Fruit fly (Drosophila melanogaster) whole organism, embryonic: ENCODE data around the gene Srrm234.

Experiments used
- Adf1 ChIP-seq: fragments of 200-800 bp; sonication (Bioruptor generic); IDR thresholded peaks from 2 replicates; pipeline ENCODE4 v1.3.6; 2022; ENCODE audit warnings: missing biosample characterization, missing genetic modification characterization
- Aef1 ChIP-seq: fragments of 200-800 bp; sonication (Bioruptor generic); IDR thresholded peaks from 3 replicates; pipeline ENCODE4 v1.3.6; 2022; ENCODE audit warnings: missing biosample characterization, missing genetic modification characterization
- Blimp-1 ChIP-seq: fragments of 200-800 bp; sonication (Bioruptor generic); optimal IDR thresholded peaks from 3 replicates; lab custom pipeline; 2018; ENCODE audit warnings: missing biosample characterization, missing genetic modification characterization, mild to moderate bottlenecking, moderate library complexity, missing genetic modification reagents
- CG10543 ChIP-seq: fragments of 200-800 bp; sonication (Bioruptor generic); optimal IDR thresholded peaks from 3 replicates; lab custom pipeline; 2017; ENCODE audit warnings: missing biosample characterization, mild to moderate bottlenecking, missing genetic modification characterization, moderate library complexity
- CG13624 ChIP-seq: fragments of 200-800 bp; sonication (Bioruptor generic); optimal IDR thresholded peaks from 2 replicates; lab custom pipeline; 2016; ENCODE audit warnings: missing biosample characterization, missing genetic modification characterization
- CG16815 ChIP-seq: fragments of 200-800 bp; sonication (Bioruptor generic); optimal IDR thresholded peaks from 3 replicates; lab custom pipeline; 2017; ENCODE audit warnings: missing biosample characterization, mild to moderate bottlenecking, missing genetic modification characterization
- CG18476 ChIP-seq: fragments of 200-800 bp; sonication (Bioruptor generic); optimal IDR thresholded peaks from 2 replicates; lab custom pipeline; 2016; ENCODE audit warnings: missing biosample characterization, mild to moderate bottlenecking, missing genetic modification characterization
- CG30020 ChIP-seq: fragments of 200-800 bp; optimal IDR thresholded peaks from 2 replicates; lab custom pipeline; 2019; ENCODE audit warnings: missing biosample characterization, mild to moderate bottlenecking, missing genetic modification characterization, moderate library complexity
- CG33213 ChIP-seq: fragments of 200-800 bp; sonication (Bioruptor generic); optimal IDR thresholded peaks from 3 replicates; lab custom pipeline; 2016; ENCODE audit warnings: missing biosample characterization, missing genetic modification characterization
- CG3838 ChIP-seq: fragments of 200-800 bp; sonication (Bioruptor generic); optimal IDR thresholded peaks from 3 replicates; lab custom pipeline; 2016; ENCODE audit warnings: missing biosample characterization, missing genetic modification characterization
- CG6813 ChIP-seq: fragments of 200-800 bp; sonication (Bioruptor generic); optimal IDR thresholded peaks from 2 replicates; lab custom pipeline; 2017; ENCODE audit warnings: missing biosample characterization, missing genetic modification characterization, mild to moderate bottlenecking, moderate library complexity, missing genetic modification reagents
- CG6854 ChIP-seq: fragments of 200-800 bp; sonication (Bioruptor generic); optimal IDR thresholded peaks from 3 replicates; lab custom pipeline; 2017; ENCODE audit warnings: missing biosample characterization, mild to moderate bottlenecking, missing genetic modification characterization
- CG7556 ChIP-seq: fragments of 200-800 bp; sonication (Bioruptor generic); optimal IDR thresholded peaks from 2 replicates; lab custom pipeline; 2017; ENCODE audit warnings: missing biosample characterization, mild to moderate bottlenecking, missing genetic modification characterization
- CG8290 ChIP-seq, 3 experiments: fragments of 200-800 bp; sonication (Bioruptor generic); optimal IDR thresholded peaks; 2 replicates each; lab custom pipeline; 2016 to 2019; ENCODE audit warnings: missing biosample characterization in 3 of 3, missing genetic modification characterization in 3 of 3, mild to moderate bottlenecking in 2 of 3, moderate library complexity in 1 of 3
- Dip2 ChIP-seq: fragments of 200-800 bp; sonication (Bioruptor generic); IDR thresholded peaks from 2 replicates; pipeline ENCODE4 v1.3.6; 2022; ENCODE audit warnings: missing biosample characterization, missing genetic modification characterization
- Dip3 ChIP-seq: fragments of 200-800 bp; sonication (Bioruptor generic); optimal IDR thresholded peaks from 3 replicates; lab custom pipeline; 2016; ENCODE audit warnings: missing biosample characterization, missing genetic modification characterization
- Fer1 ChIP-seq: fragments of 200-800 bp; sonication (Bioruptor generic); optimal IDR thresholded peaks from 2 replicates; lab custom pipeline; 2017; ENCODE audit warnings: missing biosample characterization, mild to moderate bottlenecking, missing genetic modification characterization
- Hey ChIP-seq: fragments of 200-800 bp; sonication (Bioruptor generic); optimal IDR thresholded peaks from 3 replicates; lab custom pipeline; 2018; ENCODE audit warnings: missing biosample characterization, mild to moderate bottlenecking, missing genetic modification characterization
- Hmr ChIP-seq: fragments of 200-800 bp; sonication (Bioruptor generic); optimal IDR thresholded peaks from 3 replicates; lab custom pipeline; 2017; ENCODE audit warnings: mild to moderate bottlenecking, missing biosample characterization, missing genetic modification reagents, missing genetic modification characterization
- Myb ChIP-seq: fragments of 200-800 bp; sonication (Bioruptor generic); optimal IDR thresholded peaks from 2 replicates; lab custom pipeline; 2016; ENCODE audit warnings: missing biosample characterization, missing genetic modification characterization
- NK7.1 ChIP-seq: fragments of 200-800 bp; sonication (Bioruptor generic); optimal IDR thresholded peaks from 3 replicates; lab custom pipeline; 2016; ENCODE audit warnings: missing biosample characterization, missing genetic modification characterization
- PHDP ChIP-seq: fragments of 200-800 bp; sonication (Bioruptor generic); optimal IDR thresholded peaks from 3 replicates; lab custom pipeline; 2018; ENCODE audit warnings: missing biosample characterization, mild to moderate bottlenecking, missing genetic modification characterization, moderate library complexity
- Pdp1 ChIP-seq, 2 experiments: fragments of 200-800 bp; sonication (Bioruptor generic); optimal IDR thresholded peaks; 3 replicates each; lab custom pipeline; 2016; ENCODE audit warnings: missing biosample characterization in 2 of 2, missing genetic modification characterization in 2 of 2, mild to moderate bottlenecking in 1 of 2, moderate library complexity in 1 of 2
- Poxn ChIP-seq: fragments of 200-800 bp; sonication (Bioruptor generic); IDR thresholded peaks from 2 replicates; pipeline ENCODE4 v1.3.6; 2022; ENCODE audit warnings: missing biosample characterization, missing genetic modification characterization
- Sry-β ChIP-seq: fragments of 200-800 bp; sonication (Bioruptor generic); optimal IDR thresholded peaks from 2 replicates; lab custom pipeline; 2018; ENCODE audit warnings: missing biosample characterization, mild to moderate bottlenecking, missing genetic modification characterization, moderate library complexity
- Stat92E ChIP-seq, 3 experiments: fragments of >200 bp in 2 of 3; fragments of 200-800 bp in 1 of 3; sonication (Bioruptor generic) in 1 of 3; optimal IDR thresholded peaks; 2 replicates each; lab custom pipeline; 2017 to 2019; ENCODE audit warnings: missing biosample characterization in 3 of 3, missing genetic modification characterization in 3 of 3, mild to moderate bottlenecking in 1 of 3, moderate library complexity in 1 of 3
- Taf1 ChIP-seq: fragments of 200-800 bp; sonication (Bioruptor generic); IDR thresholded peaks from 2 replicates; pipeline ENCODE4 v1.3.6; 2022; ENCODE audit warnings: missing biosample characterization, missing genetic modification characterization
- Trl ChIP-seq, 3 experiments: fragments of >200 bp in 2 of 3; fragments of 200-800 bp in 1 of 3; sonication (Bioruptor generic) in 1 of 3; optimal IDR thresholded peaks; 2 replicates in 1 of 3; 3 replicates in 2 of 3; lab custom pipeline; 2016 to 2017; ENCODE audit warnings: missing biosample characterization in 1 of 3, missing genetic modification characterization in 1 of 3
- amos ChIP-seq: fragments of 200-800 bp; sonication (Bioruptor generic); IDR thresholded peaks from 2 replicates; pipeline ENCODE4 v1.3.6; 2022; ENCODE audit warnings: missing biosample characterization, missing genetic modification characterization; ENCODE audit not compliant: partially characterized antibody
- bowl ChIP-seq: fragments of 200-800 bp; sonication (Bioruptor generic); IDR thresholded peaks from 2 replicates; pipeline ENCODE4 v1.3.6; 2022; ENCODE audit warnings: missing biosample characterization, missing genetic modification characterization
- caup ChIP-seq: fragments of 200-800 bp; sonication (Bioruptor generic); optimal IDR thresholded peaks from 3 replicates; lab custom pipeline; 2017; ENCODE audit warnings: missing biosample characterization, mild to moderate bottlenecking, missing genetic modification characterization, moderate library complexity; ENCODE audit not compliant: severe bottlenecking
- cg ChIP-seq: fragments of 200-800 bp; sonication (Bioruptor generic); optimal IDR thresholded peaks from 3 replicates; lab custom pipeline; 2019; ENCODE audit warnings: missing biosample characterization, mild to moderate bottlenecking, missing genetic modification characterization, moderate library complexity
- chinmo ChIP-seq: fragments of 200-800 bp; sonication (Bioruptor generic); IDR thresholded peaks from 4 replicates; pipeline ENCODE4 v1.3.6; 2022; ENCODE audit warnings: missing biosample characterization, missing genetic modification characterization; ENCODE audit not compliant: partially characterized antibody
- dimm ChIP-seq: fragments of 200-800 bp; sonication (Bioruptor generic); IDR thresholded peaks from 2 replicates; pipeline ENCODE4 v1.3.6; 2022; ENCODE audit warnings: missing biosample characterization, missing genetic modification characterization
- disco-r ChIP-seq: fragments of 200-800 bp; sonication (Bioruptor generic); optimal IDR thresholded peaks from 2 replicates; lab custom pipeline; 2016; ENCODE audit warnings: missing biosample characterization, missing genetic modification characterization
- dmrt99B ChIP-seq: fragments of 200-800 bp; sonication (Bioruptor generic); optimal IDR thresholded peaks from 2 replicates; lab custom pipeline; 2018; ENCODE audit warnings: missing biosample characterization, mild to moderate bottlenecking, missing genetic modification characterization, moderate library complexity
- ind ChIP-seq: fragments of 200-800 bp; sonication (Bioruptor generic); optimal IDR thresholded peaks from 3 replicates; lab custom pipeline; 2016; ENCODE audit warnings: missing biosample characterization, missing genetic modification characterization
- jing ChIP-seq: fragments of 200-800 bp; sonication (Bioruptor generic); optimal IDR thresholded peaks from 2 replicates; lab custom pipeline; 2018; ENCODE audit warnings: missing biosample characterization, mild to moderate bottlenecking, missing genetic modification characterization
- kay ChIP-seq: fragments of 200-800 bp; sonication (Bioruptor generic); optimal IDR thresholded peaks from 2 replicates; lab custom pipeline; 2016; ENCODE audit warnings: missing biosample characterization, missing genetic modification characterization
- lab ChIP-seq: fragments of 200-800 bp; sonication (Bioruptor generic); optimal IDR thresholded peaks from 3 replicates; lab custom pipeline; 2017; ENCODE audit warnings: missing biosample characterization, missing genetic modification characterization, mild to moderate bottlenecking, moderate library complexity, missing genetic modification reagents
- maf-S ChIP-seq: fragments of 200-800 bp; sonication (Bioruptor generic); optimal IDR thresholded peaks from 2 replicates; lab custom pipeline; 2016; ENCODE audit warnings: missing biosample characterization, missing genetic modification characterization
- nerfin-2 ChIP-seq: fragments of 200-800 bp; sonication (Bioruptor generic); IDR thresholded peaks from 2 replicates; pipeline ENCODE4 v1.3.6; 2022; ENCODE audit warnings: missing biosample characterization, missing genetic modification characterization; ENCODE audit not compliant: partially characterized antibody
- oc ChIP-seq: fragments of 200-800 bp; sonication (Bioruptor generic); optimal IDR thresholded peaks from 2 replicates; lab custom pipeline; 2018; ENCODE audit warnings: missing biosample characterization, mild to moderate bottlenecking, missing genetic modification characterization, moderate library complexity
- salm ChIP-seq: fragments of 200-800 bp; sonication (Bioruptor generic); optimal IDR thresholded peaks from 2 replicates; lab custom pipeline; 2018; ENCODE audit warnings: missing biosample characterization, mild to moderate bottlenecking, missing genetic modification characterization
- sima ChIP-seq: fragments of 200-800 bp; sonication (Bioruptor generic); optimal IDR thresholded peaks from 2 replicates; lab custom pipeline; 2016; ENCODE audit warnings: missing biosample characterization, missing genetic modification characterization
- yki ChIP-seq: fragments of >200 bp; optimal IDR thresholded peaks from 3 replicates; lab custom pipeline; 2018
- z ChIP-seq: fragments of 200-800 bp; sonication (Bioruptor generic); IDR thresholded peaks from 3 replicates; pipeline ENCODE4 v1.3.6; 2022; ENCODE audit warnings: missing biosample characterization, missing genetic modification characterization
- zen ChIP-seq: fragments of 200-800 bp; sonication (Bioruptor generic); optimal IDR thresholded peaks from 3 replicates; lab custom pipeline; 2018; ENCODE audit warnings: missing biosample characterization, mild to moderate bottlenecking, missing genetic modification characterization, moderate library complexity

Gene Srrm234

DNA sequence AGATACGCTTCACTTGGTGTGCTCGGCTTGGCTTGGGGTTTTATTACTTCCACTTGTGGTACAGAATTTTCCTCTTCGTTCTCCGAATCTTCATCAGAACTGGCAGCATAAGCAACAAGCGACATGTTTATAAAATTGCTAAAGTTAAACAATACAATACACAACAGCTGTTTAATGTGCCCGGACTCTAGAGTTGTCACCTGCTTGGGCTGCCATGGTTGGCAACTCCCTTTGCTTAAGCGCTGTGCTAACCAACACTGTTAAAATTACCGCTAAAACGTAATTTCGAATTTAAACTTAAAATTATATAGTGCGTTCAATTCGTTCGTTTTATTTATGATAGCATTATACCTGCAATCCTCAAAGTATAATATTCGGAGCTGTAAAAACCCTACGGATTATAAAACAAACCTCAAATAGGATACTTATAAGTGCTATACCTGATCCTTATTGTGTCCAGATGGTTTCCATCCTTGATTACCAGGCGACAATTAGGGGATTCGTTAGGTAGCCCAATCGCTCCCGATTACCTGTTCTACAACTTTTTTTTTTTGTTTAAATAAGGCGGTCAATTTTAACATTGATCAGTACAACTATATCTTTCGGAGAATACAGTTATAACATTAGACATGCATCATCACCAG, 17.5 kb downstream of the Srrm234 start, which contains the start of the genes CG17249 and Bro (continued):
- TF ChIP-seq CG16815 (GFP tag; lab: Kevin White, UChicago) (no peak), CG8290 (GFP tag; optimal IDR thresholded peaks at IDR 0.05; lab: Kevin White, UChicago) (no peak), CG8290 (tag; optimal IDR thresholded peaks at IDR 0.05; lab: Kevin White, UChicago) (peak in 1 of 2 experiments; percentile 84), CG10543 (GFP tag; lab: Kevin White, UChicago) (no peak), CG13624 (GFP tag; lab: Kevin White, UChicago) (peak; percentile 97), maf-S (peak; percentile 32), lab (no peak), Stat92E (GFP tag; optimal IDR thresholded peaks at IDR 0.05; lab: Kevin White, UChicago) (no peak), CG30020 (tag; lab: Kevin White, UChicago) (no peak), Dip3 (peak; percentile 45), Aef1 (no peak), sima (GFP tag; lab: Kevin White, UChicago) (no peak), dimm (GFP tag; lab: Robert Waterston, UW) (no peak), disco-r (GFP tag; lab: Kevin White, UChicago) (no peak), salm (tag; lab: Kevin White, UChicago) (no peak), Pdp1 (GFP tag; optimal IDR thresholded peaks at IDR 0.05; lab: Kevin White, UChicago) (peak in 1 of 2 experiments; percentile 62), CG6854 (GFP tag; lab: Kevin White, UChicago) (no peak), CG6813 (no peak), Taf1 (GFP tag; lab: Robert Waterston, UW) (no peak), oc (tag; lab: Kevin White, UChicago) (no peak), dmrt99B (tag; lab: Kevin White, UChicago) (no peak), Adf1 (GFP tag; lab: Robert Waterston, UW) (no peak), NK7.1 (GFP tag; lab: Kevin White, UChicago) (peak; percentile 28), Fer1 (GFP tag; lab: Kevin White, UChicago) (peak; percentile 19), yki (lab: Kevin White, UChicago) (no peak), nerfin-2 (GFP tag; lab: Robert Waterston, UW) (no peak), Poxn (GFP tag; lab: Robert Waterston, UW) (no peak), CG3838 (GFP tag; lab: Kevin White, UChicago) (peak; percentile 53), PHDP (tag; lab: Kevin White, UChicago) (no peak), CG7556 (GFP tag; lab: Kevin White, UChicago) (no peak), Myb (GFP tag; lab: Kevin White, UChicago) (peak; percentile 96), CG18476 (GFP tag; lab: Kevin White, UChicago) (no peak), Dip2 (GFP tag; lab: Robert Waterston, UW) (no peak), bowl (no peak), chinmo (GFP tag; lab: Robert Waterston, UW) (peak; percentile 53; the same call in 1 of the 4 replicates), Blimp-1 (no peak), cg (GFP tag; lab: Kevin White, UChicago) (no peak), Trl (optimal IDR thresholded peaks at IDR 0.05; lab: Kevin White, UChicago) (no peak), Trl (GFP tag; optimal IDR thresholded peaks at IDR 0.05; lab: Kevin White, UChicago) (no peak), jing (GFP tag; lab: Kevin White, UChicago) (no peak), Sry-β (GFP tag; lab: Kevin White, UChicago) (no peak), kay (no peak), CG33213 (GFP tag; lab: Kevin White, UChicago) (peak; percentile 38), Hmr (GFP tag; lab: Kevin White, UChicago) (peak; percentile 42), amos (peak; percentile 41; the same call in 1 of the 2 replicates), zen (tag; lab: Kevin White, UChicago) (no peak), z (no peak), ind (GFP tag; lab: Kevin White, UChicago) (no peak), caup (no peak), Hey (tag; lab: Kevin White, UChicago) (no peak)
